Fruit fly (Drosophila melanogaster): ENCODE results near the gene Pex12.

Pex12 gene

DNA sequence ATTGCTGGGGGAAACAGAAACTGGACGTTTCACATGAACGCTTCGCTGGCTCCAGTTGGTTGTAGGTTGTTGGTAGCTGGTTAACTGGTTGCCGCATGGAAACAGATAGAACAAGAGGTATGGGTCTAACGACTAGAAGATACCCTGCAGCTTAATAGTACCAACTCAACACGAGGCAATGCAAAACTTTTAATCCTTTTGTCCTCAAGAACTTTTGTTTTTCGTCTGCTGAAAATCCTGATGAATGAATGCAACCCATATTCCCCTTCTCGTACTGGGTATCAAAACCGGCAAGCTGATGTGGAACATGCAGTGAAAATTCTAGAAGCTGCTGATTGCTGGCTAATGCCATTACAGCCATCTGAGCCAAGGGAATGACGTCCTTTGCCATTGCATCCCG lies 22.2 kb downstream of the Pex12 start (continued):
- TF ChIP-seq Gsc (GFP tag; IDR thresholded peaks at IDR 0.05) (no peak), Fer1 (GFP tag; optimal IDR thresholded peaks at IDR 0.05) (no peak), CG9215 (GFP tag; IDR thresholded peaks at IDR 0.05) (no peak), CG4730 (GFP tag; IDR thresholded peaks at IDR 0.05) (no peak), slou (GFP tag; optimal IDR thresholded peaks at IDR 0.05) (no peak), nerfin-1 (tag; optimal IDR thresholded peaks at IDR 0.05) (no peak), Xrp1 (GFP tag; IDR thresholded peaks at IDR 0.05) (no peak), D19A (tag; optimal IDR thresholded peaks at IDR 0.05) (no peak), CG6254 (GFP tag; optimal IDR thresholded peaks at IDR 0.05) (no peak), Oli (tag; optimal IDR thresholded peaks at IDR 0.05) (no peak), Aef1 (GFP tag; IDR thresholded peaks at IDR 0.05) (no peak), ssp (GFP tag; IDR thresholded peaks at IDR 0.05) (no peak), h (optimal IDR thresholded peaks at IDR 0.05) (no peak), crp (GFP tag; optimal IDR thresholded peaks at IDR 0.05) (no peak), sug (tag; optimal IDR thresholded peaks at IDR 0.05) (no peak), ab (GFP tag; optimal IDR thresholded peaks at IDR 0.05) (no peak), mld (GFP tag; IDR thresholded peaks at IDR 0.05; ENCODE audit: partially characterized antibody) (no peak), CG8281 (tag; optimal IDR thresholded peaks at IDR 0.05) (no peak), z (GFP tag; IDR thresholded peaks at IDR 0.05) (no peak), CG7963 (GFP tag; IDR thresholded peaks at IDR 0.05; ENCODE audit: partially characterized antibody) (no peak), run (tag; optimal IDR thresholded peaks at IDR 0.05) (no peak), CG34422 (GFP tag; IDR thresholded peaks at IDR 0.05) (no peak), CG13296 (GFP tag; optimal IDR thresholded peaks at IDR 0.05) (no peak), danr (GFP tag; IDR thresholded peaks at IDR 0.05) (no peak), HmgZ (tag; optimal IDR thresholded peaks at IDR 0.05) (no peak), ara (GFP tag; IDR thresholded peaks at IDR 0.05) (no peak), otp (GFP tag; IDR thresholded peaks at IDR 0.05) (peak; percentile 58; the same call in 1 of the 3 replicates), B-H2 (GFP tag; optimal IDR thresholded peaks at IDR 0.05) (no peak), Hr3 (GFP tag; optimal IDR thresholded peaks at IDR 0.05) (peak; percentile 32), unpg (GFP tag; optimal IDR thresholded peaks at IDR 0.05) (no peak), CG9876 (GFP tag; optimal IDR thresholded peaks at IDR 0.05) (peak; percentile 54), CG6654 (GFP tag; optimal IDR thresholded peaks at IDR 0.05) (no peak), CG31224 (GFP tag; IDR thresholded peaks at IDR 0.05) (no peak), dysf (GFP tag; IDR thresholded peaks at IDR 0.05) (0 out of 3 replicates have a peak, but pooled peaks have one; percentile 13), gcm2 (GFP tag; optimal IDR thresholded peaks at IDR 0.05) (no peak), CG16813 (GFP tag; IDR thresholded peaks at IDR 0.05; ENCODE audit: partially characterized antibody) (no peak), CG32767 (GFP tag; IDR thresholded peaks at IDR 0.05) (no peak), lola (GFP tag; optimal IDR thresholded peaks at IDR 0.05) (no peak), toy (GFP tag; IDR thresholded peaks at IDR 0.05) (no peak), CG15011 (GFP tag; optimal IDR thresholded peaks at IDR 0.05) (no peak), CG10321 (GFP tag; IDR thresholded peaks at IDR 0.05) (no peak), Abd-B (GFP tag; optimal IDR thresholded peaks at IDR 0.05) (no peak), Nf-YC (tag; optimal IDR thresholded peaks at IDR 0.05) (no peak), sc (optimal IDR thresholded peaks at IDR 0.05) (no peak), sc (GFP tag; optimal IDR thresholded peaks at IDR 0.05) (peak; percentile 58), CG12104 (GFP tag; optimal IDR thresholded peaks at IDR 0.05) (no peak), caup (GFP tag; optimal IDR thresholded peaks at IDR 0.05; ENCODE audit: severe bottlenecking) (no peak), ewg (GFP tag; optimal IDR thresholded peaks at IDR 0.05) (no peak), MBD-R2 (GFP tag; IDR thresholded peaks at IDR 0.05) (no peak), yki (optimal IDR thresholded peaks at IDR 0.05) (no peak), CG2712 (tag; optimal IDR thresholded peaks at IDR 0.05) (no peak), aop (GFP tag; IDR thresholded peaks at IDR 0.05) (no peak), Doc3 (GFP tag; IDR thresholded peaks at IDR 0.05; ENCODE audit: partially characterized antibody) (no peak)
